Worm (Caenorhabditis elegans): ENCODE results near the gene F40G9.9.

The F40G9.9 gene

ce11 chrIII:187829-188228 lies 16.3 kb upstream of the F40G9.9 start, which contains the start of gene mxl-2:
Gene mxl-2, minus strand, starts transcription at chrIII:188131.
- TF ChIP-seq lin-39 (tag; optimal IDR thresholded peaks at IDR 0.05) (no peak), nhr-28 (tag; optimal IDR thresholded peaks at IDR 0.05) (no peak), mdl-1 (tag; optimal IDR thresholded peaks at IDR 0.05) (no peak)

ce11 chrIII:185909-186308 lies 14.4 kb upstream of the F40G9.9 start:
- TF ChIP-seq elt-2 (tag; optimal IDR thresholded peaks at IDR 0.05) = peak; percentile 19

ce11 chrIII:184335-184734 lies 12.8 kb upstream of the F40G9.9 start:
- TF ChIP-seq ZK546.5 (tag; optimal IDR thresholded peaks at IDR 0.05) (no peak), elt-1 (tag; optimal IDR thresholded peaks at IDR 0.05) (no peak), lsy-12 (tag; optimal IDR thresholded peaks at IDR 0.05) (no peak), nhr-25 (tag; optimal IDR thresholded peaks at IDR 0.05) (no peak), ceh-28 (tag; optimal IDR thresholded peaks at IDR 0.05) (peak; percentile 49), fos-1 (tag; optimal IDR thresholded peaks at IDR 0.05) (no peak)

- TF ChIP-seq elt-2 (tag; optimal IDR thresholded peaks at IDR 0.05) (peak; percentile 66), nhr-28 (tag; optimal IDR thresholded peaks at IDR 0.05) (no peak), unc-39 (tag; optimal IDR thresholded peaks at IDR 0.05) (no peak), sea-2 (GFP tag; optimal IDR thresholded peaks at IDR 0.05) (no peak), nhr-67 (tag; optimal IDR thresholded peaks at IDR 0.05) (no peak), pqm-1 (tag; optimal IDR thresholded peaks at IDR 0.05) (peak; percentile 52), fkh-10 (GFP tag; optimal IDR thresholded peaks at IDR 0.05) (no peak), ZK546.5 (tag; optimal IDR thresholded peaks at IDR 0.05) (no peak), ztf-4 (tag; optimal IDR thresholded peaks at IDR 0.05) (no peak), egl-27 (tag; optimal IDR thresholded peaks at IDR 0.05) (no peak), R02D3.7 (tag; optimal IDR thresholded peaks at IDR 0.05) (no peak), skn-1 (tag; optimal IDR thresholded peaks at IDR 0.05) (no peak), egl-5 (tag; optimal IDR thresholded peaks at IDR 0.05) (no peak)
Observed at ce11 chrIII:183072-183471, 11.6 kb upstream of the F40G9.9 start.

ce11 chrIII:182080-182479 lies 10.6 kb upstream of the F40G9.9 start, which contains the start of gene F40G9.15:
Gene F40G9.15, plus strand, starts transcription at chrIII:182380.
- TF ChIP-seq elt-3 (tag; optimal IDR thresholded peaks at IDR 0.05) (no peak), nhr-237 (tag; optimal IDR thresholded peaks at IDR 0.05) (no peak), ama-1 (optimal IDR thresholded peaks at IDR 0.05) (no peak), pha-4 (tag; optimal IDR thresholded peaks at IDR 0.05) (no peak), lin-15B (tag; optimal IDR thresholded peaks at IDR 0.05) (no peak), nhr-23 (tag; optimal IDR thresholded peaks at IDR 0.05) (no peak), nhr-77 (tag; optimal IDR thresholded peaks at IDR 0.05) (no peak), elt-1 (tag; optimal IDR thresholded peaks at IDR 0.05) (no peak), daf-12 (tag; optimal IDR thresholded peaks at IDR 0.05) (no peak), ceh-82 (tag; optimal IDR thresholded peaks at IDR 0.05) (no peak), fos-1 (tag; optimal IDR thresholded peaks at IDR 0.05) (no peak), sea-2 (GFP tag; optimal IDR thresholded peaks at IDR 0.05) (no peak), ztf-11 (tag; optimal IDR thresholded peaks at IDR 0.05) (no peak), nhr-12 (tag; optimal IDR thresholded peaks at IDR 0.05) (no peak), unc-39 (tag; optimal IDR thresholded peaks at IDR 0.05) (no peak)

- TF ChIP-seq pqm-1 (tag; optimal IDR thresholded peaks at IDR 0.05) (no peak), nhr-77 (tag; optimal IDR thresholded peaks at IDR 0.05) (no peak), sea-2 (GFP tag; optimal IDR thresholded peaks at IDR 0.05) (no peak), mml-1 (tag; optimal IDR thresholded peaks at IDR 0.05) (no peak)
Observed at ce11 chrIII:180963-181362, 9.4 kb upstream of the F40G9.9 start, which contains the start of gene F40G9.5. Gene F40G9.5, plus strand, starts transcription at chrIII:181263.

ce11 chrIII:179123-179592 lies 7.6 kb upstream of the F40G9.9 start, which contains the start of gene F40G9.6:
Gene F40G9.6, plus strand, starts transcription at chrIII:179542.
- TF ChIP-seq daf-12 (tag; optimal IDR thresholded peaks at IDR 0.05) (no peak), elt-1 (tag; optimal IDR thresholded peaks at IDR 0.05) (no peak), ztf-11 (tag; optimal IDR thresholded peaks at IDR 0.05) (no peak), hmg-11 (tag; optimal IDR thresholded peaks at IDR 0.05) (no peak), fos-1 (tag; optimal IDR thresholded peaks at IDR 0.05) (no peak), unc-62 (GFP tag; optimal IDR thresholded peaks at IDR 0.05) (no peak), ceh-9 (tag; optimal IDR thresholded peaks at IDR 0.05) (no peak), nfya-1 (tag; optimal IDR thresholded peaks at IDR 0.05; ENCODE audit: insufficient read depth) (no peak), ama-1 (optimal IDR thresholded peaks at IDR 0.05) (no peak), pqm-1 (tag; optimal IDR thresholded peaks at IDR 0.05) (no peak), snpc-4 (tag; optimal IDR thresholded peaks at IDR 0.05) (no peak), lin-39 (tag; optimal IDR thresholded peaks at IDR 0.05) (no peak), pha-4 (tag; optimal IDR thresholded peaks at IDR 0.05) (no peak), ceh-82 (tag; optimal IDR thresholded peaks at IDR 0.05) (no peak), nhr-23 (tag; optimal IDR thresholded peaks at IDR 0.05) (no peak), ztf-4 (tag; optimal IDR thresholded peaks at IDR 0.05) (no peak), sea-2 (GFP tag; optimal IDR thresholded peaks at IDR 0.05) (no peak)
